Worm (Caenorhabditis elegans) whole organism, late embryonic: Measurements from ENCODE around the gene F13C5.1.

Experiments used
- C08G9.2 ChIP-seq: sonication (generic microtip); optimal IDR thresholded peaks from 2 replicates; lab custom pipeline; 2016; ENCODE audit warnings: mild to moderate bottlenecking, missing genetic modification characterization, moderate library complexity, missing compliant biosample characterization
- K02D7.2 ChIP-seq: sonication (generic microtip); optimal IDR thresholded peaks from 2 replicates; lab custom pipeline; 2017; ENCODE audit warnings: mild to moderate bottlenecking, missing genetic modification characterization, missing compliant biosample characterization
- Y22D7AL.16 ChIP-seq: sonication (generic microtip); optimal IDR thresholded peaks from 2 replicates; lab custom pipeline; 2016; ENCODE audit warnings: missing genetic modification characterization, missing compliant biosample characterization
- ahr-1 ChIP-seq: sonication (generic microtip); optimal IDR thresholded peaks from 2 replicates; lab custom pipeline; 2016; ENCODE audit warnings: missing genetic modification characterization, missing compliant biosample characterization
- ama-1 ChIP-seq: fragments of 150-350 bp; optimal IDR thresholded peaks from 2 replicates; lab custom pipeline; 2014
- ceh-14 ChIP-seq: sonication (generic microtip); optimal IDR thresholded peaks from 2 replicates; lab custom pipeline; 2016; ENCODE audit warnings: missing genotype, missing genetic modification characterization, missing compliant biosample characterization
- ceh-2 ChIP-seq: sonication (generic microtip); optimal IDR thresholded peaks from 2 replicates; lab custom pipeline; 2016; ENCODE audit warnings: missing genotype, missing genetic modification characterization, missing compliant biosample characterization
- ceh-22 ChIP-seq: sonication (generic microtip); optimal IDR thresholded peaks from 2 replicates; lab custom pipeline; 2017; ENCODE audit warnings: missing biosample characterization, missing genetic modification characterization
- ceh-30 ChIP-seq: fragments of 150-350 bp; optimal IDR thresholded peaks from 2 replicates; lab custom pipeline; 2014; ENCODE audit warnings: missing biosample characterization, missing genetic modification characterization
- ceh-48 ChIP-seq: sonication (generic microtip); optimal IDR thresholded peaks from 2 replicates; lab custom pipeline; 2016; ENCODE audit warnings: missing genetic modification characterization, inconsistent platforms, missing compliant biosample characterization
- ceh-6 ChIP-seq: fragments of 200-800 bp; sonication (Bioruptor generic); optimal IDR thresholded peaks from 2 replicates; lab custom pipeline; 2018; ENCODE audit warnings: mild to moderate bottlenecking, missing genetic modification characterization, missing compliant biosample characterization
- che-1 ChIP-seq: sonication (generic microtip); optimal IDR thresholded peaks from 2 replicates; lab custom pipeline; 2016; ENCODE audit warnings: mild to moderate bottlenecking, missing genetic modification characterization, missing compliant biosample characterization
- dmd-4 ChIP-seq: sonication (generic microtip); optimal IDR thresholded peaks from 2 replicates; lab custom pipeline; 2016; ENCODE audit warnings: borderline replicate concordance, missing genetic modification characterization, missing compliant biosample characterization
- dve-1 ChIP-seq: sonication (generic microtip); optimal IDR thresholded peaks from 2 replicates; lab custom pipeline; 2017; ENCODE audit warnings: antibody characterized with exemption, mild to moderate bottlenecking, missing genetic modification characterization, missing compliant biosample characterization
- elt-4 ChIP-seq: sonication (generic microtip); optimal IDR thresholded peaks from 2 replicates; lab custom pipeline; 2016; ENCODE audit warnings: missing genetic modification characterization, missing compliant biosample characterization
- ets-4 ChIP-seq: sonication (generic microtip); optimal IDR thresholded peaks from 2 replicates; lab custom pipeline; 2016; ENCODE audit warnings: missing genetic modification characterization, missing compliant biosample characterization
- fax-1 ChIP-seq: sonication (generic microtip); optimal IDR thresholded peaks from 2 replicates; lab custom pipeline; 2016; ENCODE audit warnings: missing genotype, missing genetic modification characterization, missing compliant biosample characterization
- fkh-10 ChIP-seq: fragments of 150-350 bp; optimal IDR thresholded peaks from 2 replicates; lab custom pipeline; 2014; ENCODE audit warnings: missing biosample characterization, missing genetic modification reagents, missing genetic modification characterization
- fkh-6 ChIP-seq: sonication (generic microtip); optimal IDR thresholded peaks from 2 replicates; lab custom pipeline; 2016; ENCODE audit warnings: missing genetic modification characterization, missing compliant biosample characterization
- gmeb-2 ChIP-seq: sonication (generic microtip); optimal IDR thresholded peaks from 2 replicates; lab custom pipeline; 2016; ENCODE audit warnings: missing genetic modification characterization, inconsistent platforms, missing compliant biosample characterization
- hlh-13 ChIP-seq: fragments of 200-800 bp; sonication (Bioruptor generic); optimal IDR thresholded peaks from 2 replicates; lab custom pipeline; 2018; ENCODE audit warnings: mild to moderate bottlenecking, missing genetic modification characterization, missing compliant biosample characterization
- hlh-30 ChIP-seq: sonication (generic microtip); optimal IDR thresholded peaks from 2 replicates; lab custom pipeline; 2017; ENCODE audit warnings: antibody characterized with exemption, missing genetic modification characterization, missing compliant biosample characterization; ENCODE audit not compliant: insufficient read depth
- hlh-6 ChIP-seq: sonication (generic microtip); optimal IDR thresholded peaks from 2 replicates; lab custom pipeline; 2016; ENCODE audit warnings: missing genotype, missing genetic modification characterization, missing compliant biosample characterization
- hlh-8 ChIP-seq: sonication (generic microtip); optimal IDR thresholded peaks from 2 replicates; lab custom pipeline; 2016; ENCODE audit warnings: missing genotype, missing genetic modification characterization, missing compliant biosample characterization
- madf-2 ChIP-seq: sonication (generic microtip); optimal IDR thresholded peaks from 2 replicates; lab custom pipeline; 2017; ENCODE audit warnings: missing genetic modification characterization, missing compliant biosample characterization
- nhr-232 ChIP-seq: sonication (generic microtip); optimal IDR thresholded peaks from 2 replicates; lab custom pipeline; 2016; ENCODE audit warnings: missing genetic modification characterization, missing compliant biosample characterization
- pag-3 ChIP-seq: sonication (generic microtip); optimal IDR thresholded peaks from 2 replicates; lab custom pipeline; 2016; ENCODE audit warnings: missing compliant biosample characterization, missing genetic modification characterization, borderline replicate concordance
- pha-2 ChIP-seq: sonication (generic microtip); optimal IDR thresholded peaks from 2 replicates; lab custom pipeline; 2017; ENCODE audit warnings: mild to moderate bottlenecking, missing genetic modification characterization, missing compliant biosample characterization
- pha-4 ChIP-seq: fragments of 150-350 bp; optimal IDR thresholded peaks from 2 replicates; lab custom pipeline; 2018; ENCODE audit warnings: missing biosample characterization, missing genetic modification reagents, missing genetic modification characterization
- ref-2 ChIP-seq: sonication (generic microtip); optimal IDR thresholded peaks from 2 replicates; lab custom pipeline; 2016; ENCODE audit warnings: missing genetic modification characterization, missing compliant biosample characterization
- sdc-2 ChIP-seq: sonication (generic microtip); optimal IDR thresholded peaks from 2 replicates; lab custom pipeline; 2016; ENCODE audit warnings: missing genotype, missing genetic modification characterization, missing compliant biosample characterization
- sox-2 ChIP-seq: fragments of 200-800 bp; sonication (Bioruptor generic); IDR thresholded peaks from 2 replicates; pipeline ENCODE4 v1.3.6; 2022; ENCODE audit warnings: missing genetic modification reagents, missing genetic modification characterization, missing compliant biosample characterization
- sox-4 ChIP-seq: sonication (generic microtip); optimal IDR thresholded peaks from 2 replicates; lab custom pipeline; 2017; ENCODE audit warnings: mild to moderate bottlenecking, missing genetic modification characterization, inconsistent platforms, missing compliant biosample characterization
- tbx-2 ChIP-seq: sonication (generic microtip); optimal IDR thresholded peaks from 2 replicates; lab custom pipeline; 2016; ENCODE audit warnings: missing genetic modification characterization, missing compliant biosample characterization
- tbx-7 ChIP-seq: sonication (generic microtip); optimal IDR thresholded peaks from 2 replicates; lab custom pipeline; 2016; ENCODE audit warnings: missing genotype, missing genetic modification characterization, missing compliant biosample characterization
- ttx-3 ChIP-seq: sonication (generic microtip); optimal IDR thresholded peaks from 2 replicates; lab custom pipeline; 2016; ENCODE audit warnings: missing genetic modification reagents, missing genetic modification characterization, missing compliant biosample characterization
- unc-3 ChIP-seq, 2 experiments: fragments of 200-800 bp in 1 of 2; sonication (Bioruptor generic) in 1 of 2; sonication (generic microtip) in 1 of 2; conservative IDR thresholded peaks in 1 of 2; optimal IDR thresholded peaks in 1 of 2; 2 replicates each; pipeline versions ENCODE4 v1.3.6 to Lab custom; 2016 to 2022; ENCODE audit warnings: missing compliant biosample characterization in 2 of 2, missing genetic modification characterization in 2 of 2, missing genetic modification reagents in 1 of 2
- unc-42 ChIP-seq: sonication (generic microtip); optimal IDR thresholded peaks from 2 replicates; lab custom pipeline; 2016; ENCODE audit warnings: missing genotype, missing genetic modification characterization, missing compliant biosample characterization
- unc-55 ChIP-seq: sonication (generic microtip); optimal IDR thresholded peaks from 2 replicates; lab custom pipeline; 2017; ENCODE audit warnings: missing biosample characterization, missing genetic modification reagents, missing genetic modification characterization
- unc-86 ChIP-seq: sonication (generic microtip); optimal IDR thresholded peaks from 2 replicates; lab custom pipeline; 2016; ENCODE audit warnings: missing genetic modification characterization, missing compliant biosample characterization
- ztf-16 ChIP-seq: sonication (generic microtip); optimal IDR thresholded peaks from 2 replicates; lab custom pipeline; 2017; ENCODE audit warnings: missing genetic modification characterization, missing compliant biosample characterization

F13C5.1 gene

ce11 chrX:557857-558256, 44.1 kb upstream of the F13C5.1 start, which contains the start of gene nas-38:
Gene nas-38, plus strand, starts transcription at chrX:558157.
- no peak for TF ChIP-seq dmd-4 (tag; lab: Kevin White, UChicago)
- no peak for TF ChIP-seq hlh-6 (tag; lab: Kevin White, UChicago)
- TF ChIP-seq nhr-232 (tag; lab: Kevin White, UChicago) = no peak
- no peak for TF ChIP-seq tbx-7 (tag; lab: Kevin White, UChicago)
- TF ChIP-seq ama-1 = no peak
- no peak for TF ChIP-seq pha-2 (tag; lab: Kevin White, UChicago)
- TF ChIP-seq sox-4 (tag; lab: Kevin White, UChicago) = no peak
- no peak for TF ChIP-seq C08G9.2 (tag; lab: Kevin White, UChicago)
- no peak for TF ChIP-seq pag-3 (tag; lab: Kevin White, UChicago)
- TF ChIP-seq fkh-6 (tag; lab: Kevin White, UChicago) = no peak
- TF ChIP-seq, all 69 proteins: peak for 0

ce11 chrX:571367-571766, 30.6 kb upstream of the F13C5.1 start:
- no peak for TF ChIP-seq unc-86 (tag; lab: Kevin White, UChicago)
- TF ChIP-seq fax-1 (tag; lab: Kevin White, UChicago) = no peak
- TF ChIP-seq ceh-22 (tag; lab: Kevin White, UChicago) = no peak
- no peak for TF ChIP-seq ceh-48 (tag; lab: Kevin White, UChicago)
- TF ChIP-seq ets-4 = no peak
- no peak for TF ChIP-seq hlh-13
- TF ChIP-seq fkh-10 (GFP tag; lab: Kevin White, UChicago) = no peak
- no peak for TF ChIP-seq ceh-30
- TF ChIP-seq ttx-3 (tag; lab: Kevin White, UChicago) = no peak
- TF ChIP-seq Y22D7AL.16 = no peak
- no peak for TF ChIP-seq K02D7.2 (tag; lab: Kevin White, UChicago)
- TF ChIP-seq ztf-16 (tag; lab: Kevin White, UChicago) = no peak
- no peak for TF ChIP-seq sox-2
- no peak for TF ChIP-seq elt-4 (tag; lab: Kevin White, UChicago)
- no peak for TF ChIP-seq ref-2 (tag; lab: Kevin White, UChicago)
- TF ChIP-seq ceh-14 = no peak
- no peak for TF ChIP-seq unc-42 (tag; lab: Kevin White, UChicago)

ce11 chrX:572601-573000, 29.4 kb upstream of the F13C5.1 start, which contains the start of gene mrp-2:
Gene mrp-2, minus strand, starts transcription at chrX:572701.
- TF ChIP-seq dve-1 (tag; lab: Kevin White, UChicago) (no peak), unc-3 (GFP tag; conservative IDR thresholded peaks at IDR 0.05; lab: Robert Waterston, UW) (no peak), unc-3 (tag; optimal IDR thresholded peaks at IDR 0.05; lab: Kevin White, UChicago) (no peak), K02D7.2 (tag; lab: Kevin White, UChicago) (no peak), sdc-2 (tag; lab: Kevin White, UChicago) (no peak), unc-55 (GFP tag; lab: Kevin White, UChicago) (no peak), C08G9.2 (tag; lab: Kevin White, UChicago) (no peak), Y22D7AL.16 (no peak), madf-2 (tag; lab: Kevin White, UChicago) (no peak), ceh-2 (tag; lab: Kevin White, UChicago) (no peak), hlh-30 (no peak), gmeb-2 (tag; lab: Kevin White, UChicago) (no peak), elt-4 (tag; lab: Kevin White, UChicago) (no peak), ceh-6 (GFP tag; lab: Kevin White, UChicago) (no peak), tbx-2 (no peak), hlh-8 (tag; lab: Kevin White, UChicago) (no peak), che-1 (tag; lab: Kevin White, UChicago) (no peak), ahr-1 (tag; lab: Kevin White, UChicago) (no peak), pha-4 (tag; lab: Kevin White, UChicago) (no peak), unc-42 (tag; lab: Kevin White, UChicago) (no peak), ref-2 (tag; lab: Kevin White, UChicago) (no peak)
